Fruit fly (Drosophila melanogaster): Measurements from ENCODE around the gene Gr98d.
A peak's percentile ranks its signal among the peaks of the same experiment; 100 is the strongest.

The Gr98d gene

dm6 chr3R:27556972-27557371 is 11.1 kb downstream of the Gr98d start (continued):
- TF ChIP-seq CG32006 (GFP tag; optimal IDR thresholded peaks at IDR 0.05) (peak; percentile 72), Hr38 (GFP tag; optimal IDR thresholded peaks at IDR 0.05) (no peak), CG6808 (GFP tag; optimal IDR thresholded peaks at IDR 0.05) (no peak), CG1621 (tag; optimal IDR thresholded peaks at IDR 0.05) (no peak), net (GFP tag; optimal IDR thresholded peaks at IDR 0.05) (peak; percentile 44), ss (GFP tag; optimal IDR thresholded peaks at IDR 0.05) (no peak), acj6 (GFP tag; optimal IDR thresholded peaks at IDR 0.05) (peak; percentile 66), CG11294 (GFP tag; IDR thresholded peaks at IDR 0.05) (peak; percentile 79), esn (GFP tag; optimal IDR thresholded peaks at IDR 0.05) (peak; percentile 52), Hr4 (GFP tag; optimal IDR thresholded peaks at IDR 0.05) (peak; percentile 77), Sox102F (GFP tag; optimal IDR thresholded peaks at IDR 0.05) (peak; percentile 44), dsx (GFP tag; optimal IDR thresholded peaks at IDR 0.05; ENCODE audit: poor library complexity, severe bottlenecking) (no peak), topi (GFP tag; optimal IDR thresholded peaks at IDR 0.05) (peak; percentile 52), fkh (GFP tag; optimal IDR thresholded peaks at IDR 0.05) (no peak), achi (GFP tag; optimal IDR thresholded peaks at IDR 0.05) (peak; percentile 64), Sox15 (GFP tag; optimal IDR thresholded peaks at IDR 0.05) (peak; percentile 45), CG3032 (tag; optimal IDR thresholded peaks at IDR 0.05) (peak; percentile 18), CG11762 (GFP tag; optimal IDR thresholded peaks at IDR 0.05; ENCODE audit: insufficient read depth) (peak; percentile 31), svp (GFP tag) (no peak), CG8632 (GFP tag; optimal IDR thresholded peaks at IDR 0.05) (peak; percentile 15), Ets96B (tag; optimal IDR thresholded peaks at IDR 0.05) (peak; percentile 43), CG4318 (GFP tag; optimal IDR thresholded peaks at IDR 0.05) (no peak), Blimp-1 (GFP tag; optimal IDR thresholded peaks at IDR 0.05) (peak; percentile 18), Met (GFP tag; optimal IDR thresholded peaks at IDR 0.05) (peak; percentile 51), Sox14 (GFP tag; optimal IDR thresholded peaks at IDR 0.05) (peak; percentile 27), CG6276 (GFP tag; optimal IDR thresholded peaks at IDR 0.05) (peak; percentile 59), CG15336 (GFP tag; IDR thresholded peaks at IDR 0.05) (peak; percentile 83), CG11902 (GFP tag; optimal IDR thresholded peaks at IDR 0.05) (peak; percentile 52), CG6854 (GFP tag; optimal IDR thresholded peaks at IDR 0.05) (no peak), CG10631 (GFP tag; optimal IDR thresholded peaks at IDR 0.05) (peak; percentile 47)

- TF ChIP-seq CG10669 (GFP tag; optimal IDR thresholded peaks at IDR 0.05), result peak; percentile 11
- TF ChIP-seq CG8632 (GFP tag; optimal IDR thresholded peaks at IDR 0.05), result no peak
- TF ChIP-seq spab (GFP tag; optimal IDR thresholded peaks at IDR 0.05), result no peak
- TF ChIP-seq CG10631 (GFP tag; optimal IDR thresholded peaks at IDR 0.05), result no peak
- no peak for TF ChIP-seq CG11762 (GFP tag; optimal IDR thresholded peaks at IDR 0.05; ENCODE audit: insufficient read depth)
- peak; percentile 68 for TF ChIP-seq Eip78C (GFP tag)
- TF ChIP-seq CG4318 (GFP tag; optimal IDR thresholded peaks at IDR 0.05), result no peak
- TF ChIP-seq CG9139 (GFP tag; optimal IDR thresholded peaks at IDR 0.05), result no peak
- no peak for TF ChIP-seq pdm3 (GFP tag; optimal IDR thresholded peaks at IDR 0.05)
- TF ChIP-seq OdsH (GFP tag; optimal IDR thresholded peaks at IDR 0.05), result no peak
- peak; percentile 59 for TF ChIP-seq svp (GFP tag)
- peak; percentile 19 for TF ChIP-seq esn (GFP tag; optimal IDR thresholded peaks at IDR 0.05)
- peak; percentile 0 for TF ChIP-seq topi (GFP tag; optimal IDR thresholded peaks at IDR 0.05)
- TF ChIP-seq CG6276 (GFP tag; optimal IDR thresholded peaks at IDR 0.05), result no peak
- no peak for TF ChIP-seq Sox15 (GFP tag; optimal IDR thresholded peaks at IDR 0.05)
- TF ChIP-seq CG6163 (GFP tag; IDR thresholded peaks at IDR 0.05), result 0 out of 3 replicates have a peak, but pooled peaks have one; percentile 29
- peak; percentile 5 for TF ChIP-seq Ets96B (tag; optimal IDR thresholded peaks at IDR 0.05)
Measured at dm6 chr3R:27557970-27558659, 12.3 kb downstream of the Gr98d start.

Data from whole organism, prepupa.